Worm (Caenorhabditis elegans) whole organism, early embryonic: Measurements from ENCODE around the gene nlp-56.

Experiments used
- B0310.2 ChIP-seq: sonication (generic microtip); optimal IDR thresholded peaks from 2 replicates; lab custom pipeline; 2016; ENCODE audit warnings: mild to moderate bottlenecking, missing genetic modification characterization, missing compliant biosample characterization
- ama-1 ChIP-seq: fragments of 150-350 bp; optimal IDR thresholded peaks from 2 replicates; lab custom pipeline; 2014
- ceh-13 ChIP-seq: fragments of 200-800 bp; sonication (Bioruptor generic); optimal IDR thresholded peaks from 2 replicates; lab custom pipeline; 2018; ENCODE audit warnings: mild to moderate bottlenecking, missing genetic modification characterization, missing compliant biosample characterization
- ceh-36 ChIP-seq: sonication (generic microtip); optimal IDR thresholded peaks from 2 replicates; lab custom pipeline; 2016; ENCODE audit warnings: missing genetic modification characterization, inconsistent platforms, missing compliant biosample characterization
- ets-7 ChIP-seq: sonication (generic microtip); optimal IDR thresholded peaks from 2 replicates; lab custom pipeline; 2016; ENCODE audit warnings: missing genotype, missing genetic modification characterization, missing compliant biosample characterization
- flt-1 ChIP-seq: fragments of 200-800 bp; sonication (Bioruptor generic); IDR thresholded peaks from 2 replicates; pipeline ENCODE4 v1.3.6; 2022; ENCODE audit warnings: missing genetic modification characterization, missing compliant biosample characterization
- hmg-4 ChIP-seq: fragments of 200-800 bp; sonication (Bioruptor generic); optimal IDR thresholded peaks from 2 replicates; lab custom pipeline; 2018; ENCODE audit warnings: mild to moderate bottlenecking, missing genetic modification characterization, missing compliant biosample characterization
- hnd-1 ChIP-seq: sonication (generic microtip); optimal IDR thresholded peaks from 2 replicates; lab custom pipeline; 2016; ENCODE audit warnings: missing genetic modification characterization, missing compliant biosample characterization
- pes-1 ChIP-seq: fragments of 200-800 bp; sonication (Bioruptor generic); IDR thresholded peaks from 2 replicates; pipeline ENCODE4 v1.3.6; 2022; ENCODE audit warnings: missing genetic modification reagents, missing genetic modification characterization, missing compliant biosample characterization
- tbx-11 ChIP-seq: fragments of 200-800 bp; sonication (Bioruptor generic); IDR thresholded peaks from 2 replicates; pipeline ENCODE4 v1.3.6; 2022; ENCODE audit warnings: missing genetic modification characterization, missing compliant biosample characterization
- tra-4 ChIP-seq: sonication (generic microtip); optimal IDR thresholded peaks from 2 replicates; lab custom pipeline; 2017; ENCODE audit warnings: missing genetic modification characterization, missing compliant biosample characterization

DNA sequence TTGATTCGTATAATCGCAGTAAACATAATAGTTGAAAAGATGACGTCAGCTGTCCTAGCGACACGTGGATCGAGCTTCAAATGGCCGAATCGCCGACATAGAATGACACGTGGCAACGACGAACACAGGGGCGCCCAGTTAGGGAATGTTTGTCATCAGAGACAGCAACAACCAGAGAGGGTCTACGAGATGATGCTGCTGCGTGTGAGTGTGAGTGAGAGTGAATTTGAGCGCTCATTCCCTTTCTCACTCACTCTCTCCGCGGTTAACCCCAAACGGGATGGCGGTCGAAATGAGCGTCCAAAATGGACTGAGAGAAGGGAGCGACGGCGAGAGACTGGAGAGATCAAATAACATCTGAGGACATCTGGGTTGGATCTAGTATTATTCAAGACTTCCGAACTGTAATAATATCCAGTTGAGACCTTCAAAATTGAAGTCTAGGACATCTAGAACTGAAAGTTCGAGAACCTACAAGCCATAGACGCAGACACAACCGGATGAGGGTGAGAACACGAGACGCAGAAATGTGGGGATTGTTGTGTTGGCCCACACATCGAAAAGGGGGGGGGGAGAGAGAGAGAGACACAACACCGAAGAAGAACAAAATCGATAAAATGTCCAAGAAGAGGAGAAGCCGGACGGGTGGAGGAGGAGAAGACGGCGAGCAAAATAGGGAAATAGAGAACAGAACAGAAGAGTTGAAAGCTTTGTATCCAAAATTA is 9.5 kb upstream of the nlp-56 start:
- TF ChIP-seq ets-7 (no peak), hnd-1 (no peak), ama-1 (lab: Kevin White, UChicago) (no peak), tbx-11 (GFP tag; lab: Robert Waterston, UW) (no peak), ceh-13 (GFP tag; lab: Kevin White, UChicago) (no peak), hmg-4 (GFP tag; lab: Kevin White, UChicago) (peak; percentile 16), ceh-36 (tag; lab: Kevin White, UChicago) (no peak), pes-1 (GFP tag; lab: Robert Waterston, UW) (no peak), B0310.2 (tag; lab: Kevin White, UChicago) (no peak), flt-1 (GFP tag; lab: Robert Waterston, UW) (no peak), tra-4 (tag; lab: Kevin White, UChicago) (no peak)
